Fruit fly (Drosophila melanogaster) whole organism, embryonic: ENCODE results near the gene CG15922.

Experiments
- Ada2b ChIP-seq: fragments of 200-800 bp; sonication (Bioruptor generic); IDR thresholded peaks from 2 replicates; pipeline ENCODE4 v1.3.6; 2022; ENCODE audit warnings: missing biosample characterization, missing genetic modification characterization
- B-H1 ChIP-seq: fragments of 200-800 bp; sonication (Bioruptor generic); IDR thresholded peaks from 3 replicates; pipeline ENCODE4 v1.3.6; 2022; ENCODE audit warnings: missing biosample characterization, missing genetic modification characterization
- CG10267 ChIP-seq: fragments of 200-800 bp; sonication (Bioruptor generic); optimal IDR thresholded peaks from 2 replicates; lab custom pipeline; 2018; ENCODE audit warnings: missing biosample characterization, mild to moderate bottlenecking, missing genetic modification characterization, moderate library complexity
- CG10462 ChIP-seq: fragments of 200-800 bp; sonication (Bioruptor generic); optimal IDR thresholded peaks from 2 replicates; lab custom pipeline; 2016; ENCODE audit warnings: missing biosample characterization, missing genetic modification characterization
- CG10565 ChIP-seq: fragments of 200-800 bp; sonication (Bioruptor generic); optimal IDR thresholded peaks from 3 replicates; lab custom pipeline; 2016; ENCODE audit warnings: missing biosample characterization, mild to moderate bottlenecking, missing genetic modification characterization
- CG12769 ChIP-seq: fragments of 200-800 bp; sonication (Bioruptor generic); optimal IDR thresholded peaks from 2 replicates; lab custom pipeline; 2019; ENCODE audit warnings: missing biosample characterization, mild to moderate bottlenecking, missing genetic modification characterization, moderate library complexity
- CG14667 ChIP-seq: fragments of 200-800 bp; sonication (Bioruptor generic); IDR thresholded peaks from 2 replicates; pipeline ENCODE4 v1.3.6; 2022; ENCODE audit warnings: missing biosample characterization, missing genetic modification characterization
- CG14965 ChIP-seq: fragments of 200-800 bp; sonication (Bioruptor generic); optimal IDR thresholded peaks from 2 replicates; lab custom pipeline; 2016; ENCODE audit warnings: missing biosample characterization, missing genetic modification characterization, borderline replicate concordance
- CG1832 ChIP-seq: fragments of 200-800 bp; sonication (Bioruptor generic); optimal IDR thresholded peaks from 2 replicates; lab custom pipeline; 2017; ENCODE audit warnings: missing biosample characterization, mild to moderate bottlenecking, missing genetic modification characterization, inconsistent platforms
- CG18619 ChIP-seq: fragments of 200-800 bp; sonication (Bioruptor generic); optimal IDR thresholded peaks from 3 replicates; lab custom pipeline; 2017; ENCODE audit warnings: missing biosample characterization, mild to moderate bottlenecking, missing genetic modification characterization
- CG2120 ChIP-seq: fragments of 200-800 bp; sonication (Bioruptor generic); optimal IDR thresholded peaks from 3 replicates; lab custom pipeline; 2016; ENCODE audit warnings: missing biosample characterization, missing genetic modification characterization
- CG2678 ChIP-seq: fragments of 200-800 bp; sonication (Bioruptor generic); optimal IDR thresholded peaks from 3 replicates; lab custom pipeline; 2019; ENCODE audit warnings: missing biosample characterization, mild to moderate bottlenecking, missing genetic modification characterization, moderate library complexity
- CG2712 ChIP-seq: fragments of 200-800 bp; optimal IDR thresholded peaks from 3 replicates; lab custom pipeline; 2019; ENCODE audit warnings: missing biosample characterization, mild to moderate bottlenecking, missing genetic modification characterization, moderate library complexity
- CG2875 ChIP-seq: fragments of 200-800 bp; sonication (Bioruptor generic); optimal IDR thresholded peaks from 2 replicates; lab custom pipeline; 2017; ENCODE audit warnings: missing biosample characterization, mild to moderate bottlenecking, missing genetic modification characterization, missing genetic modification reagents
- CG32532 ChIP-seq: fragments of 200-800 bp; sonication (Bioruptor generic); IDR thresholded peaks from 2 replicates; pipeline ENCODE4 v1.3.6; 2022; ENCODE audit warnings: missing biosample characterization, missing genetic modification characterization
- CG33557 ChIP-seq: fragments of 200-800 bp; sonication (Bioruptor generic); optimal IDR thresholded peaks from 2 replicates; lab custom pipeline; 2019; ENCODE audit warnings: missing biosample characterization, mild to moderate bottlenecking, missing genetic modification characterization, moderate library complexity
- CG4617 ChIP-seq: fragments of 200-800 bp; sonication (Bioruptor generic); optimal IDR thresholded peaks from 3 replicates; lab custom pipeline; 2016; ENCODE audit warnings: missing biosample characterization, missing genetic modification characterization, borderline replicate concordance
- CG6654 ChIP-seq: fragments of 200-800 bp; sonication (Bioruptor generic); optimal IDR thresholded peaks from 2 replicates; lab custom pipeline; 2017; ENCODE audit warnings: missing biosample characterization, mild to moderate bottlenecking, missing genetic modification characterization
- CG8924 ChIP-seq: fragments of 200-800 bp; optimal IDR thresholded peaks from 3 replicates; lab custom pipeline; 2019; ENCODE audit warnings: missing biosample characterization, mild to moderate bottlenecking, missing genetic modification characterization, moderate library complexity
- D19B ChIP-seq: fragments of 200-800 bp; sonication (Bioruptor generic); optimal IDR thresholded peaks from 2 replicates; lab custom pipeline; 2017; ENCODE audit warnings: missing biosample characterization, mild to moderate bottlenecking, missing genetic modification characterization
- Dip3 ChIP-seq: fragments of 200-800 bp; sonication (Bioruptor generic); optimal IDR thresholded peaks from 3 replicates; lab custom pipeline; 2016; ENCODE audit warnings: missing biosample characterization, missing genetic modification characterization
- Elba2 ChIP-seq: fragments of 200-800 bp; sonication (Bioruptor generic); optimal IDR thresholded peaks from 3 replicates; lab custom pipeline; 2016; ENCODE audit warnings: missing biosample characterization, missing genetic modification characterization
- HmgZ ChIP-seq: fragments of 200-800 bp; sonication (Bioruptor generic); optimal IDR thresholded peaks from 2 replicates; lab custom pipeline; 2018; ENCODE audit warnings: missing biosample characterization, mild to moderate bottlenecking, missing genetic modification characterization
- Hr51 ChIP-seq, 2 experiments: fragments of 200-800 bp; sonication (Bioruptor generic); optimal IDR thresholded peaks; 2 replicates in 1 of 2; 3 replicates in 1 of 2; lab custom pipeline; 2016 to 2018; ENCODE audit warnings: missing biosample characterization in 2 of 2, missing genetic modification characterization in 2 of 2, mild to moderate bottlenecking in 1 of 2, moderate library complexity in 1 of 2
- Med ChIP-seq: fragments of 200-800 bp; sonication (Bioruptor generic); peaks from one replicate; lab custom pipeline; 2016; ENCODE audit warnings: missing biosample characterization, missing genetic modification characterization, mild to moderate bottlenecking, inconsistent platforms, moderate library complexity
- Neu2 ChIP-seq: fragments of 200-800 bp; sonication (Bioruptor generic); optimal IDR thresholded peaks from 3 replicates; lab custom pipeline; 2016; ENCODE audit warnings: missing biosample characterization, missing genetic modification characterization, borderline replicate concordance
- Sin3A ChIP-seq: fragments of >200 bp; optimal IDR thresholded peaks from 2 replicates; lab custom pipeline; 2018
- Sox102F ChIP-seq: fragments of 200-800 bp; sonication (Bioruptor generic); optimal IDR thresholded peaks from 2 replicates; lab custom pipeline; 2018; ENCODE audit warnings: missing biosample characterization, mild to moderate bottlenecking, missing genetic modification characterization, moderate library complexity
- Trl ChIP-seq, 3 experiments: fragments of >200 bp in 2 of 3; fragments of 200-800 bp in 1 of 3; sonication (Bioruptor generic) in 1 of 3; optimal IDR thresholded peaks; 2 replicates in 1 of 3; 3 replicates in 2 of 3; lab custom pipeline; 2016 to 2017; ENCODE audit warnings: missing biosample characterization in 1 of 3, missing genetic modification characterization in 1 of 3
- al ChIP-seq: fragments of 200-800 bp; sonication (Bioruptor generic); IDR thresholded peaks from 2 replicates; pipeline ENCODE4 v1.3.6; 2022; ENCODE audit warnings: missing biosample characterization, missing genetic modification characterization
- ash1 ChIP-seq: fragments of 200-800 bp; sonication (Bioruptor generic); optimal IDR thresholded peaks from 2 replicates; lab custom pipeline; 2018; ENCODE audit warnings: missing biosample characterization, mild to moderate bottlenecking, missing genetic modification characterization
- ato ChIP-seq: fragments of 200-800 bp; sonication (Bioruptor generic); IDR thresholded peaks from 2 replicates; pipeline ENCODE4 v1.3.6; 2022; ENCODE audit warnings: missing biosample characterization, missing genetic modification characterization; ENCODE audit not compliant: partially characterized antibody
- az2 ChIP-seq: fragments of 200-800 bp; sonication (Bioruptor generic); optimal IDR thresholded peaks from 3 replicates; lab custom pipeline; 2016; ENCODE audit warnings: missing biosample characterization, missing genetic modification characterization
- btn ChIP-seq: fragments of 200-800 bp; sonication (Bioruptor generic); optimal IDR thresholded peaks from 2 replicates; lab custom pipeline; 2016; ENCODE audit warnings: missing biosample characterization, missing genetic modification characterization
- dmrt11E ChIP-seq: fragments of 200-800 bp; sonication (Bioruptor generic); optimal IDR thresholded peaks from 3 replicates; lab custom pipeline; 2018; ENCODE audit warnings: missing biosample characterization, mild to moderate bottlenecking, missing genetic modification characterization, moderate library complexity
- gce ChIP-seq: fragments of 200-800 bp; sonication (Bioruptor generic); IDR thresholded peaks from 3 replicates; pipeline ENCODE4 v1.3.6; 2022; ENCODE audit warnings: missing biosample characterization, missing genetic modification characterization
- gcm ChIP-seq: fragments of 200-800 bp; sonication (Bioruptor generic); optimal IDR thresholded peaks from 2 replicates; lab custom pipeline; 2019; ENCODE audit warnings: missing biosample characterization, mild to moderate bottlenecking, missing genetic modification characterization, moderate library complexity
- inv ChIP-seq: fragments of 200-800 bp; sonication (Bioruptor generic); IDR thresholded peaks from 2 replicates; pipeline ENCODE4 v1.3.6; 2022; ENCODE audit warnings: missing biosample characterization, missing genetic modification characterization; ENCODE audit not compliant: partially characterized antibody
- jumu ChIP-seq: fragments of 200-800 bp; sonication (Bioruptor generic); optimal IDR thresholded peaks from 3 replicates; lab custom pipeline; 2016; ENCODE audit warnings: missing biosample characterization, missing genetic modification characterization
- peb ChIP-seq: fragments of 200-800 bp; sonication (Bioruptor generic); IDR thresholded peaks from 2 replicates; pipeline ENCODE4 v1.3.6; 2022; ENCODE audit warnings: missing biosample characterization, missing genetic modification characterization
- pum ChIP-seq: fragments of 200-800 bp; sonication (Bioruptor generic); optimal IDR thresholded peaks from 2 replicates; lab custom pipeline; 2016; ENCODE audit warnings: missing biosample characterization, missing genetic modification characterization
- sens-2 ChIP-seq: fragments of 200-800 bp; sonication (Bioruptor generic); IDR thresholded peaks from 2 replicates; pipeline ENCODE4 v1.3.6; 2022; ENCODE audit warnings: missing biosample characterization, missing genetic modification characterization
- sima ChIP-seq: fragments of 200-800 bp; sonication (Bioruptor generic); optimal IDR thresholded peaks from 2 replicates; lab custom pipeline; 2016; ENCODE audit warnings: missing biosample characterization, missing genetic modification characterization
- ssp ChIP-seq: fragments of 200-800 bp; sonication (Bioruptor generic); IDR thresholded peaks from 2 replicates; pipeline ENCODE4 v1.3.6; 2022; ENCODE audit warnings: missing biosample characterization, missing genetic modification characterization
- twi ChIP-seq: fragments of 200-800 bp; optimal IDR thresholded peaks from 2 replicates; lab custom pipeline; 2019; ENCODE audit warnings: missing biosample characterization, mild to moderate bottlenecking, missing genetic modification characterization, moderate library complexity
- zen ChIP-seq: fragments of 200-800 bp; sonication (Bioruptor generic); optimal IDR thresholded peaks from 3 replicates; lab custom pipeline; 2018; ENCODE audit warnings: missing biosample characterization, mild to moderate bottlenecking, missing genetic modification characterization, moderate library complexity
- zen2 ChIP-seq: fragments of 200-800 bp; sonication (Bioruptor generic); IDR thresholded peaks from 3 replicates; pipeline ENCODE4 v1.3.6; 2022; ENCODE audit warnings: missing biosample characterization, missing genetic modification characterization; ENCODE audit not compliant: partially characterized antibody

The CG15922 gene

DNA sequence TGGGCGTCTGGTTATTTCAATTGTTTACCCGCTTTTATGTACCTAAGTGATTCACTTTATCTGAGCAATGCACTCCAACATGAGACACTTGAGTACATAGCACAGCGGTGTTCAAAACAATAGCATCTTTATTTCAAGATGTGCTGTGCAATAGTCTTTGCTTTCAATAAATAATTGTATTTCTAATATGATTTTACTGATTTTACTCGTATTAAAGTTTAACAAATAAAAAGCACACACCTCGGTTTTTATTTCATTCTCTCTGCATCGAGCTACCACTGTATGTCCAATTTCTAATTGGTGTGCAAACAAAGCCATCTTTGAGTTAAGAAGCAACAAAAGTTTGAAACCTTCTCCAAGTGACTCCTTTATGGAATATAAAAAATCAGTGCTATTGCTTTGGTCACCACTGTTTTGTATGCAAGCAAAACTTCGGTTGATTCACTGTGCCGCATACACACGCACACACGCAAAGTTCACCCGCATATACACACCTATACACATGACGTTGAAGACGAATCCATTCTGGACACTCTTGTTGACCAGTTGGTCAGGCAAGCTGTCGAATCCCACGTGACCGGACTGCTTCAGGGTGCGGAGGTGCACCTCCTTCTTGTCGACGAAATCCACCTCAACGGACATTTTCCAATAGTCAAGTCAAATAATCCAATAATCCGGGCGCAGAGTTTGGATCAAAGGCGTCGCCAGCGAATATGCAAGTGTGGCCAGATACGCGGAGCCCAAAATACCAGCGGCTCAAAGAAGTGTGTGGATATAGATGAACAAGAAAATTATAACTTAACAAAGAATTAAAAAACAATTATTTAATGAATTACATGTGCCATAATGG, 27.8 kb upstream of the CG15922 start, which contains the start of gene Septin2 (continued):
- TF ChIP-seq ash1 (GFP tag; lab: Kevin White, UChicago) (no peak), CG10267 (peak; percentile 79), CG33557 (GFP tag; lab: Kevin White, UChicago) (peak; percentile 74), CG2678 (tag; lab: Kevin White, UChicago) (peak; percentile 89), ssp (GFP tag; lab: Robert Waterston, UW) (peak; percentile 56; the same call in 1 of the 2 replicates), Neu2 (GFP tag; lab: Kevin White, UChicago) (no peak), HmgZ (tag; lab: Kevin White, UChicago) (peak; percentile 19), CG10565 (GFP tag; lab: Kevin White, UChicago) (peak; percentile 34), CG6654 (peak; percentile 69), Ada2b (GFP tag; lab: Robert Waterston, UW) (peak; percentile 58; the same call in 1 of the 2 replicates), ato (GFP tag; lab: Robert Waterston, UW) (no peak), pum (peak; percentile 56), CG4617 (GFP tag; lab: Kevin White, UChicago) (no peak), twi (tag; lab: Kevin White, UChicago) (peak; percentile 27), CG32532 (GFP tag; lab: Robert Waterston, UW) (peak; percentile 28; the same call in 1 of the 2 replicates), Med (peak; percentile 86), CG12769 (tag; lab: Kevin White, UChicago) (no peak), peb (GFP tag; lab: Robert Waterston, UW) (0 out of 2 replicates have a peak, but pooled peaks have one; percentile 15), zen2 (GFP tag; lab: Robert Waterston, UW) (no peak; the same call in 2 of the 3 replicates), CG1832 (GFP tag; lab: Kevin White, UChicago) (no peak), jumu (GFP tag; lab: Kevin White, UChicago) (peak; percentile 30), Trl (optimal IDR thresholded peaks at IDR 0.05; lab: Kevin White, UChicago) (no peak), Trl (GFP tag; optimal IDR thresholded peaks at IDR 0.05; lab: Kevin White, UChicago) (peak; percentile 43), CG18619 (peak; percentile 80), CG2120 (GFP tag; lab: Kevin White, UChicago) (peak; percentile 52), sima (GFP tag; lab: Kevin White, UChicago) (no peak), gcm (GFP tag; lab: Kevin White, UChicago) (peak; percentile 86), inv (GFP tag; lab: Robert Waterston, UW) (no peak), B-H1 (peak; percentile 61; the same call in 1 of the 3 replicates), CG14667 (GFP tag; lab: Robert Waterston, UW) (peak; percentile 59), CG10462 (GFP tag; lab: Kevin White, UChicago) (peak; percentile 78), Elba2 (peak; percentile 79), Dip3 (GFP tag; lab: Kevin White, UChicago) (peak; percentile 14), gce (GFP tag; lab: Robert Waterston, UW) (no peak), btn (GFP tag; lab: Kevin White, UChicago) (peak; percentile 56), Sin3A (lab: Kevin White, UChicago) (peak; percentile 58), zen (tag; lab: Kevin White, UChicago) (peak; percentile 2), dmrt11E (tag; lab: Kevin White, UChicago) (peak; percentile 78), Hr51 (GFP tag; optimal IDR thresholded peaks at IDR 0.05; lab: Kevin White, UChicago) (peak; percentile 4 to 85), CG14965 (no peak), CG2712 (tag; lab: Kevin White, UChicago) (peak; percentile 84), az2 (GFP tag; lab: Kevin White, UChicago) (peak; percentile 82), Sox102F (GFP tag; lab: Kevin White, UChicago) (peak; percentile 82), CG8924 (tag; lab: Kevin White, UChicago) (peak; percentile 86), sens-2 (no peak), al (GFP tag; lab: Robert Waterston, UW) (no peak), D19B (GFP tag; lab: Kevin White, UChicago) (peak; percentile 32), CG2875 (GFP tag; lab: Kevin White, UChicago) (peak; percentile 79)
